Fruit fly (Drosophila melanogaster) whole organism, wandering third instar larva: ENCODE results near the gene aub.

ENCODE experiments used
- Abd-B ChIP-seq: fragments of >200 bp; optimal IDR thresholded peaks from 2 replicates; lab custom pipeline; 2017; ENCODE audit warnings: missing biosample characterization, missing genetic modification characterization
- Rel ChIP-seq, 2 experiments: fragments of 200-800 bp; sonication (Bioruptor generic) in 1 of 2; optimal IDR thresholded peaks; 2 replicates in 1 of 2; 3 replicates in 1 of 2; lab custom pipeline; 2016 to 2019; ENCODE audit warnings: mild to moderate bottlenecking in 2 of 2, missing biosample characterization in 2 of 2, missing genetic modification characterization in 2 of 2, moderate library complexity in 1 of 2
- lola ChIP-seq: fragments of >200 bp; optimal IDR thresholded peaks from 2 replicates; lab custom pipeline; 2017; ENCODE audit warnings: missing biosample characterization, missing genetic modification characterization
- woc ChIP-seq: sonication (Bioruptor generic); optimal IDR thresholded peaks from 2 replicates; lab custom pipeline; 2016; ENCODE audit warnings: missing biosample characterization, mild to moderate bottlenecking, missing genetic modification characterization

- TF ChIP-seq Abd-B (GFP tag; lab: Kevin White, UChicago) (no peak), lola (GFP tag; lab: Kevin White, UChicago) (no peak), woc (no peak), Rel (GFP tag; optimal IDR thresholded peaks at IDR 0.05; lab: Kevin White, UChicago) (no peak), Rel (tag; optimal IDR thresholded peaks at IDR 0.05; lab: Kevin White, UChicago) (peak; percentile 36)
Measured at dm6 chr2L:11038918-11039317, 37.6 kb upstream of the aub start.
